ENCODE assay signal across 5 worm cellular contexts in genomic region chrII:7280584-7280983, ce11.
A peak's percentile ranks its signal among the peaks of the same experiment; 100 is the strongest.
TF ChIP-seq lines count a peak whose summit lies in the region.

No protein-coding gene starts in this region.

TF ChIP-seq in whole organism, L1 larva, 84 proteins besides CTCF, POLR2A, EP300 and RAD21:
- TF ChIP-seq nhr-71 (tag; optimal IDR thresholded peaks at IDR 0.05; lab: Kevin White, UChicago): peak; percentile 5
- TF ChIP-seq nhr-20 (tag; optimal IDR thresholded peaks at IDR 0.05; lab: Kevin White, UChicago): peak; percentile 25
- TF ChIP-seq nhr-28 (tag; optimal IDR thresholded peaks at IDR 0.05; lab: Kevin White, UChicago): peak; percentile 2
- TF ChIP-seq tlp-1 (tag; optimal IDR thresholded peaks at IDR 0.05; lab: Kevin White, UChicago): no peak
- TF ChIP-seq efl-1 (optimal IDR thresholded peaks at IDR 0.05; lab: Kevin White, UChicago): no peak
- TF ChIP-seq efl-1 (GFP tag; optimal IDR thresholded peaks at IDR 0.05 in 1 of 2; lab: Kevin White, UChicago): peak in 1 of 2 experiments; percentile 23
- peak; percentile 13 for TF ChIP-seq lin-14 (GFP tag; optimal IDR thresholded peaks at IDR 0.05; lab: Kevin White, UChicago)
- no peak for TF ChIP-seq lin-13 (GFP tag; optimal IDR thresholded peaks at IDR 0.05; lab: Kevin White, UChicago)
- no peak for TF ChIP-seq hlh-17 (GFP tag; optimal IDR thresholded peaks at IDR 0.05; lab: Kevin White, UChicago; ENCODE audit: borderline replicate concordance)
- no peak for TF ChIP-seq zag-1 (tag; optimal IDR thresholded peaks at IDR 0.05; lab: Kevin White, UChicago)
TF ChIP-seq in whole organism, L1 larva: peak in this region for 5.

TF ChIP-seq in whole organism, L2 larva, 48 proteins besides CTCF, POLR2A, EP300 and RAD21:
- TF ChIP-seq mdl-1 (tag; optimal IDR thresholded peaks at IDR 0.05; lab: Kevin White, UChicago) (peak in 1 of 2 experiments; percentile 7), egl-27 (tag; optimal IDR thresholded peaks at IDR 0.05; lab: Kevin White, UChicago) (no peak), fos-1 (tag; optimal IDR thresholded peaks at IDR 0.05; lab: Kevin White, UChicago) (peak; percentile 86), nhr-129 (tag; optimal IDR thresholded peaks at IDR 0.05; lab: Kevin White, UChicago) (peak; percentile 15), sma-9 (GFP tag; optimal IDR thresholded peaks at IDR 0.05; lab: Kevin White, UChicago) (peak; percentile 23), sma-9 (tag; optimal IDR thresholded peaks at IDR 0.05; lab: Kevin White, UChicago) (no peak), blmp-1 (tag; optimal IDR thresholded peaks at IDR 0.05; lab: Kevin White, UChicago; ENCODE audit: insufficient read depth) (peak; percentile 18)

TF ChIP-seq in whole organism, L3 larva, 47 proteins besides CTCF, POLR2A, EP300 and RAD21:
- TF ChIP-seq elt-2 (tag; optimal IDR thresholded peaks at IDR 0.05; lab: Kevin White, UChicago) (peak; percentile 4), R02D3.7 (tag; optimal IDR thresholded peaks at IDR 0.05; lab: Kevin White, UChicago) (no peak), fos-1 (tag; optimal IDR thresholded peaks at IDR 0.05; lab: Kevin White, UChicago) (peak; percentile 20), ZK546.5 (tag; optimal IDR thresholded peaks at IDR 0.05; lab: Kevin White, UChicago) (no peak)

TF ChIP-seq in whole organism, L4 larva, 104 proteins besides CTCF, POLR2A, EP300 and RAD21:
- TF ChIP-seq dmd-6 (GFP tag; IDR thresholded peaks at IDR 0.05; lab: Robert Waterston, UW): peak; percentile 65
- TF ChIP-seq hlh-30 (tag; optimal IDR thresholded peaks at IDR 0.05; lab: Kevin White, UChicago; ENCODE audit: insufficient read depth): peak; percentile 46
- TF ChIP-seq pqm-1 (tag; optimal IDR thresholded peaks at IDR 0.05; lab: Kevin White, UChicago): peak; percentile 21
- TF ChIP-seq daf-16 (GFP tag; optimal IDR thresholded peaks at IDR 0.05; lab: Kevin White, UChicago): no peak
- TF ChIP-seq daf-16 (tag; optimal IDR thresholded peaks at IDR 0.05; lab: Kevin White, UChicago): peak; percentile 3
- no peak for TF ChIP-seq zip-11 (GFP tag; IDR thresholded peaks at IDR 0.05; lab: Robert Waterston, UW)
- peak; percentile 36 for TF ChIP-seq hlh-11 (tag; optimal IDR thresholded peaks at IDR 0.05; lab: Kevin White, UChicago)
- TF ChIP-seq unc-62 (GFP tag; optimal IDR thresholded peaks at IDR 0.05 in 1 of 2; lab: Kevin White, UChicago): peak in 1 of 2 experiments; percentile 59
- TF ChIP-seq unc-62 (tag; optimal IDR thresholded peaks at IDR 0.05; lab: Kevin White, UChicago): no peak
- peak in 1 of 2 experiments; percentile 38 for TF ChIP-seq mdl-1 (tag; optimal IDR thresholded peaks at IDR 0.05; lab: Kevin White, UChicago)
- no peak for TF ChIP-seq egl-43 (GFP tag; IDR thresholded peaks at IDR 0.05; lab: Robert Waterston, UW)
- TF ChIP-seq mxl-3 (GFP tag; optimal IDR thresholded peaks at IDR 0.05; lab: Kevin White, UChicago): peak; percentile 29
- peak; percentile 82 for TF ChIP-seq nhr-28 (tag; optimal IDR thresholded peaks at IDR 0.05; lab: Kevin White, UChicago)
- no peak for TF ChIP-seq T26A8.4 (GFP tag; IDR thresholded peaks at IDR 0.05; lab: Robert Waterston, UW)
- no peak for TF ChIP-seq madf-9 (GFP tag; conservative IDR thresholded peaks at IDR 0.05; lab: Robert Waterston, UW)
TF ChIP-seq in whole organism, L4 larva: peak in this region for 9.

TF ChIP-seq in whole organism, young adult, 124 proteins besides CTCF, POLR2A, EP300 and RAD21:
- TF ChIP-seq F57A8.1 (GFP tag; optimal IDR thresholded peaks at IDR 0.05; lab: Kevin White, UChicago) (no peak), ceh-27 (GFP tag; optimal IDR thresholded peaks at IDR 0.05; lab: Kevin White, UChicago) (no peak), cebp-1 (GFP tag; IDR thresholded peaks at IDR 0.05; lab: Robert Waterston, UW) (no peak), cebp-1 (tag; optimal IDR thresholded peaks at IDR 0.05; lab: Kevin White, UChicago) (peak; percentile 38), nhr-80 (tag; optimal IDR thresholded peaks at IDR 0.05; lab: Kevin White, UChicago) (peak; percentile 84), unc-62 (GFP tag; optimal IDR thresholded peaks at IDR 0.05; lab: Kevin White, UChicago) (peak; percentile 36)
